Fruit fly (Drosophila melanogaster) whole organism, embryonic: Measurements from ENCODE around the gene Mrp5.

Experiments
- ATbp ChIP-seq: fragments of 200-800 bp; sonication (Bioruptor generic); optimal IDR thresholded peaks from 2 replicates; lab custom pipeline; 2017; ENCODE audit warnings: missing biosample characterization, mild to moderate bottlenecking, missing genetic modification characterization, missing genetic modification reagents
- B-H1 ChIP-seq: fragments of 200-800 bp; sonication (Bioruptor generic); IDR thresholded peaks from 3 replicates; pipeline ENCODE4 v1.3.6; 2022; ENCODE audit warnings: missing biosample characterization, missing genetic modification characterization
- CG10209 ChIP-seq: fragments of 200-800 bp; sonication (Bioruptor generic); optimal IDR thresholded peaks from 3 replicates; lab custom pipeline; 2017; ENCODE audit warnings: missing biosample characterization, mild to moderate bottlenecking, missing genetic modification characterization, missing genetic modification reagents
- CG10366 ChIP-seq: fragments of 200-800 bp; sonication (Bioruptor generic); IDR thresholded peaks from 2 replicates; pipeline ENCODE4 v1.3.6; 2022; ENCODE audit warnings: missing biosample characterization, missing genetic modification characterization
- CG10462 ChIP-seq: fragments of 200-800 bp; sonication (Bioruptor generic); optimal IDR thresholded peaks from 2 replicates; lab custom pipeline; 2016; ENCODE audit warnings: missing biosample characterization, missing genetic modification characterization
- CG11560 ChIP-seq: fragments of 200-800 bp; sonication (Bioruptor generic); IDR thresholded peaks from 3 replicates; pipeline ENCODE4 v1.3.6; 2022; ENCODE audit warnings: missing biosample characterization, missing genetic modification characterization
- CG11723 ChIP-seq: fragments of 200-800 bp; sonication (Bioruptor generic); optimal IDR thresholded peaks from 2 replicates; lab custom pipeline; 2017; ENCODE audit warnings: missing biosample characterization, mild to moderate bottlenecking, missing genetic modification characterization
- CG12155 ChIP-seq: fragments of 200-800 bp; sonication (Bioruptor generic); optimal IDR thresholded peaks from 3 replicates; lab custom pipeline; 2016; ENCODE audit warnings: missing biosample characterization, missing genetic modification characterization
- CG12219 ChIP-seq: fragments of 200-800 bp; sonication (Bioruptor generic); optimal IDR thresholded peaks from 3 replicates; lab custom pipeline; 2018; ENCODE audit warnings: missing biosample characterization, mild to moderate bottlenecking, missing genetic modification characterization
- CG12391 ChIP-seq: fragments of 200-800 bp; sonication (Bioruptor generic); optimal IDR thresholded peaks from 3 replicates; lab custom pipeline; 2018; ENCODE audit warnings: missing biosample characterization, mild to moderate bottlenecking, missing genetic modification characterization, moderate library complexity
- CG14710 ChIP-seq: fragments of 200-800 bp; sonication (Bioruptor generic); optimal IDR thresholded peaks from 3 replicates; lab custom pipeline; 2019; ENCODE audit warnings: missing biosample characterization, mild to moderate bottlenecking, missing genetic modification characterization, moderate library complexity
- CG17829 ChIP-seq: fragments of 200-800 bp; optimal IDR thresholded peaks from 2 replicates; lab custom pipeline; 2019; ENCODE audit warnings: missing biosample characterization, mild to moderate bottlenecking, missing genetic modification characterization, moderate library complexity
- CG2712 ChIP-seq: fragments of 200-800 bp; optimal IDR thresholded peaks from 3 replicates; lab custom pipeline; 2019; ENCODE audit warnings: missing biosample characterization, mild to moderate bottlenecking, missing genetic modification characterization, moderate library complexity
- CG2889 ChIP-seq: fragments of 200-800 bp; sonication (Bioruptor generic); IDR thresholded peaks from 3 replicates; pipeline ENCODE4 v1.3.6; 2022; ENCODE audit warnings: missing biosample characterization, missing genetic modification characterization
- CG3407 ChIP-seq: fragments of 200-800 bp; sonication (Bioruptor generic); optimal IDR thresholded peaks from 2 replicates; lab custom pipeline; 2018; ENCODE audit warnings: missing biosample characterization, mild to moderate bottlenecking, missing genetic modification characterization
- CG34422 ChIP-seq: fragments of 200-800 bp; sonication (Bioruptor generic); IDR thresholded peaks from 3 replicates; pipeline ENCODE4 v1.3.6; 2022; ENCODE audit warnings: missing biosample characterization, missing genetic modification characterization
- CG4360 ChIP-seq: fragments of 200-800 bp; sonication (Bioruptor generic); IDR thresholded peaks from 2 replicates; pipeline ENCODE4 v1.3.6; 2022; ENCODE audit warnings: missing biosample characterization, missing genetic modification characterization
- CG7963 ChIP-seq: fragments of 200-800 bp; sonication (Bioruptor generic); IDR thresholded peaks from 3 replicates; pipeline ENCODE4 v1.3.6; 2022; ENCODE audit warnings: missing biosample characterization, missing genetic modification characterization; ENCODE audit not compliant: partially characterized antibody
- CG8388 ChIP-seq: fragments of 200-800 bp; sonication (Bioruptor generic); optimal IDR thresholded peaks from 2 replicates; lab custom pipeline; 2019; ENCODE audit warnings: missing biosample characterization, mild to moderate bottlenecking, missing genetic modification characterization, moderate library complexity
- CG9876 ChIP-seq: fragments of 200-800 bp; sonication (Bioruptor generic); optimal IDR thresholded peaks from 2 replicates; lab custom pipeline; 2016; ENCODE audit warnings: missing biosample characterization, missing genetic modification characterization
- CHES-1-like ChIP-seq: fragments of 200-800 bp; sonication (Bioruptor generic); optimal IDR thresholded peaks from 2 replicates; lab custom pipeline; 2016; ENCODE audit warnings: missing biosample characterization, missing genetic modification characterization
- Chrac-16 ChIP-seq: fragments of 200-800 bp; sonication (Bioruptor generic); optimal IDR thresholded peaks from 3 replicates; lab custom pipeline; 2016; ENCODE audit warnings: missing biosample characterization, missing genetic modification characterization
- ERR ChIP-seq: fragments of 200-800 bp; sonication (Bioruptor generic); optimal IDR thresholded peaks from 2 replicates; lab custom pipeline; 2016; ENCODE audit warnings: missing biosample characterization, missing genetic modification characterization
- HLH54F ChIP-seq: fragments of 200-800 bp; sonication (Bioruptor generic); optimal IDR thresholded peaks from 3 replicates; lab custom pipeline; 2016; ENCODE audit warnings: missing biosample characterization, missing genetic modification characterization
- Hmx ChIP-seq: fragments of 200-800 bp; sonication (Bioruptor generic); optimal IDR thresholded peaks from 2 replicates; lab custom pipeline; 2016; ENCODE audit warnings: missing biosample characterization, missing genetic modification characterization
- Kr ChIP-seq: fragments of 200-800 bp; sonication (Bioruptor generic); optimal IDR thresholded peaks from 2 replicates; lab custom pipeline; 2017; ENCODE audit warnings: missing biosample characterization, mild to moderate bottlenecking, missing genetic modification characterization
- Lim3 ChIP-seq: fragments of 200-800 bp; sonication (Bioruptor generic); IDR thresholded peaks from 2 replicates; pipeline ENCODE4 v1.3.6; 2022; ENCODE audit warnings: missing biosample characterization, missing genetic modification characterization
- Neu2 ChIP-seq: fragments of 200-800 bp; sonication (Bioruptor generic); optimal IDR thresholded peaks from 3 replicates; lab custom pipeline; 2016; ENCODE audit warnings: missing biosample characterization, missing genetic modification characterization, borderline replicate concordance
- PHDP ChIP-seq: fragments of 200-800 bp; sonication (Bioruptor generic); optimal IDR thresholded peaks from 3 replicates; lab custom pipeline; 2018; ENCODE audit warnings: missing biosample characterization, mild to moderate bottlenecking, missing genetic modification characterization, moderate library complexity
- Sin3A ChIP-seq: fragments of >200 bp; optimal IDR thresholded peaks from 2 replicates; lab custom pipeline; 2018
- abd-A ChIP-seq: fragments of 200-800 bp; sonication (Bioruptor generic); optimal IDR thresholded peaks from 3 replicates; lab custom pipeline; 2019; ENCODE audit warnings: missing biosample characterization, mild to moderate bottlenecking, missing genetic modification characterization, moderate library complexity
- cato ChIP-seq: fragments of 200-800 bp; sonication (Bioruptor generic); optimal IDR thresholded peaks from 2 replicates; lab custom pipeline; 2016; ENCODE audit warnings: missing biosample characterization, missing genetic modification characterization, borderline replicate concordance
- ci ChIP-seq: fragments of 200-800 bp; sonication (Bioruptor generic); IDR thresholded peaks from 3 replicates; pipeline ENCODE4 v1.3.6; 2022; ENCODE audit warnings: missing biosample characterization, missing genetic modification characterization
- croc ChIP-seq: fragments of 200-800 bp; sonication (Bioruptor generic); conservative IDR thresholded peaks from 3 replicates; pipeline ENCODE4 v1.3.6; 2022; ENCODE audit warnings: missing biosample characterization, missing genetic modification characterization
- dpn ChIP-seq, 2 experiments: fragments of 200-800 bp; sonication (Bioruptor generic); optimal IDR thresholded peaks; 3 replicates each; lab custom pipeline; 2016; ENCODE audit warnings: missing biosample characterization in 2 of 2, missing genetic modification characterization in 2 of 2
- ems ChIP-seq: fragments of 200-800 bp; sonication (Bioruptor generic); optimal IDR thresholded peaks from 3 replicates; lab custom pipeline; 2016; ENCODE audit warnings: missing biosample characterization, missing genetic modification characterization
- ham ChIP-seq: fragments of 200-800 bp; sonication (Bioruptor generic); IDR thresholded peaks from 2 replicates; pipeline ENCODE4 v1.3.6; 2022; ENCODE audit warnings: missing biosample characterization, missing genetic modification characterization
- lmd ChIP-seq: fragments of 200-800 bp; sonication (Bioruptor generic); IDR thresholded peaks from 2 replicates; pipeline ENCODE4 v1.3.6; 2022; ENCODE audit warnings: missing biosample characterization, missing genetic modification characterization
- lola ChIP-seq, 3 experiments: fragments of >200 bp in 2 of 3; fragments of 200-800 bp in 1 of 3; sonication (Bioruptor generic) in 1 of 3; optimal IDR thresholded peaks; 2 replicates each; lab custom pipeline; 2017 to 2019; ENCODE audit warnings: missing biosample characterization in 3 of 3, missing genetic modification characterization in 3 of 3, mild to moderate bottlenecking in 1 of 3, moderate library complexity in 1 of 3
- nerfin-2 ChIP-seq: fragments of 200-800 bp; sonication (Bioruptor generic); IDR thresholded peaks from 2 replicates; pipeline ENCODE4 v1.3.6; 2022; ENCODE audit warnings: missing biosample characterization, missing genetic modification characterization; ENCODE audit not compliant: partially characterized antibody
- nom ChIP-seq: fragments of 200-800 bp; sonication (Bioruptor generic); optimal IDR thresholded peaks from 2 replicates; lab custom pipeline; 2017; ENCODE audit warnings: missing biosample characterization, missing genetic modification characterization, mild to moderate bottlenecking, moderate library complexity, missing genetic modification reagents
- org-1 ChIP-seq: fragments of 200-800 bp; sonication (Bioruptor generic); optimal IDR thresholded peaks from 2 replicates; lab custom pipeline; 2017; ENCODE audit warnings: missing biosample characterization, missing genetic modification characterization
- repo ChIP-seq: fragments of 200-800 bp; sonication (Bioruptor generic); optimal IDR thresholded peaks from 2 replicates; lab custom pipeline; 2016; ENCODE audit warnings: missing biosample characterization, missing genetic modification characterization
- ro ChIP-seq: fragments of 200-800 bp; sonication (Bioruptor generic); IDR thresholded peaks from 2 replicates; pipeline ENCODE4 v1.3.6; 2022; ENCODE audit warnings: missing biosample characterization, missing genetic modification characterization
- scrt ChIP-seq: fragments of 200-800 bp; sonication (Bioruptor generic); optimal IDR thresholded peaks from 2 replicates; lab custom pipeline; 2018; ENCODE audit warnings: missing biosample characterization, mild to moderate bottlenecking, missing genetic modification characterization, moderate library complexity
- sqz ChIP-seq: fragments of 200-800 bp; sonication (Bioruptor generic); optimal IDR thresholded peaks from 3 replicates; lab custom pipeline; 2018; ENCODE audit warnings: missing biosample characterization, mild to moderate bottlenecking, missing genetic modification characterization
- toy ChIP-seq: fragments of 200-800 bp; sonication (Bioruptor generic); IDR thresholded peaks from 2 replicates; pipeline ENCODE4 v1.3.6; 2022; ENCODE audit warnings: missing biosample characterization, missing genetic modification characterization
- ttk ChIP-seq: fragments of 200-800 bp; sonication (Bioruptor generic); IDR thresholded peaks from 2 replicates; pipeline ENCODE4 v2.1.2; 2022; ENCODE audit warnings: missing biosample characterization, missing genetic modification characterization

Gene Mrp5

DNA sequence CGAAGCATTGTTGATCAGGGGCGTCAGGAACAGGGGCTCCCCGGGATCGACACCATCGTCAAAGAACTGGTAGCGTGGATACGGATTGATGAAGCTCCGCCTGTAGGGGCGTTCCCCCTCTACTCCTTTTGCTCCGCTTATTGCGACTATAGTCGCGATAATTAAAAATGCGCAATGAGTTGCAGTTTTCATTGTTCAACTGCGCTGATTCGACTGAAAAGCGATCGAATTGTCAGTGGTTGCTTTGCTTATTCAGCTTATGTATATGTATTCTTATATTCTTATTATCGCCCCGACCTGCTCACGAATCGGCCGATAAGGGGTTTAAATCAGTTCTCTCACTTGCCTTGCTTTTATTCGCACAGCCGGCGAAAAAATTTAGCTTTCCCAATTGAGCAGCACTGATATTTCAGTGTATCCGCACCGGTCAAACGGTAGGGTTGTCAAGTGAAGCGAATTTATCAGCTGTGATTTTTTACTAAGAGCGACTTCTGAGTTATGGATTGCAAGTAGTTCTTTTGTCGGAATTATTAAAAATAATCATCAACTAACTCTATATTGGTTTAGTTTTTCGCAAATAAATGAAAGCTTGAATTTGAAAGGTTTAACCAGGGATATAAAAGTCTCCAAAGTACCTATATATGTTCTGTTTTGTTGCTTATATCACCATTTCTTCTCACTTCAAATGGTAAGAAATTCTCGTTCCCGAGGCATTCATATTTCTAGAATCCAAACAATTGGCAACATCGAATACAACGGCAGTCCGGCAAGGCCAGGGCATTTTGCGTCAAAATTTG is 11.3 kb downstream of the Mrp5 start, which contains the start of the genes CG4572 and CG4686 (continued):
- no peak for TF ChIP-seq CG2889 (GFP tag; lab: Robert Waterston, UW)
- peak; percentile 27; the same call in 1 of the 3 replicates for TF ChIP-seq ci (GFP tag; lab: Robert Waterston, UW)
- TF ChIP-seq CG10209 (GFP tag; lab: Kevin White, UChicago): peak; percentile 63
- TF ChIP-seq Hmx (GFP tag; lab: Kevin White, UChicago): peak; percentile 61
- TF ChIP-seq org-1: peak; percentile 39
- TF ChIP-seq CG12155 (GFP tag; lab: Kevin White, UChicago): peak; percentile 72
- TF ChIP-seq CG11723 (GFP tag; lab: Kevin White, UChicago): peak; percentile 50
- no peak for TF ChIP-seq ham (GFP tag; lab: Robert Waterston, UW)
- peak; percentile 85 for TF ChIP-seq HLH54F
- TF ChIP-seq sqz (GFP tag; lab: Kevin White, UChicago): no peak
- peak; percentile 92 for TF ChIP-seq CG17829 (tag; lab: Kevin White, UChicago)
- peak; percentile 46 for TF ChIP-seq nom
- peak; percentile 78 to 80 for TF ChIP-seq dpn (GFP tag; optimal IDR thresholded peaks at IDR 0.05; lab: Kevin White, UChicago)
- peak; percentile 68 for TF ChIP-seq Sin3A (lab: Kevin White, UChicago)
- TF ChIP-seq CG3407: peak; percentile 29
- TF ChIP-seq cato (GFP tag; lab: Kevin White, UChicago): peak; percentile 10
- peak; percentile 64 for TF ChIP-seq Chrac-16 (GFP tag; lab: Kevin White, UChicago)
- peak; percentile 85 for TF ChIP-seq CHES-1-like
- peak in 1 of 3 experiments; percentile 62 for TF ChIP-seq lola (GFP tag; optimal IDR thresholded peaks at IDR 0.05; lab: Kevin White, UChicago)
- TF ChIP-seq ATbp (GFP tag; lab: Kevin White, UChicago): peak; percentile 25
- peak; percentile 84 for TF ChIP-seq CG2712 (tag; lab: Kevin White, UChicago)
- peak; percentile 58 for TF ChIP-seq CG9876 (GFP tag; lab: Kevin White, UChicago)
- peak; percentile 99 for TF ChIP-seq CG14710 (tag; lab: Kevin White, UChicago)
- TF ChIP-seq nerfin-2 (GFP tag; lab: Robert Waterston, UW): no peak
- TF ChIP-seq CG11560: peak; percentile 39; the same call in 1 of the 3 replicates
- TF ChIP-seq croc (GFP tag; lab: Robert Waterston, UW): peak; percentile 70
- peak; percentile 85 for TF ChIP-seq CG34422
- peak; percentile 61; the same call in 1 of the 2 replicates for TF ChIP-seq ttk (GFP tag; lab: Robert Waterston, UW)
- TF ChIP-seq B-H1 (GFP tag; lab: Robert Waterston, UW): peak; percentile 18; the same call in 2 of the 3 replicates
- peak; percentile 42 for TF ChIP-seq CG12219 (GFP tag; lab: Kevin White, UChicago)
- peak; percentile 62 for TF ChIP-seq CG8388 (GFP tag; lab: Kevin White, UChicago)
- 0 out of 2 replicates have a peak, but pooled peaks have one; percentile 5 for TF ChIP-seq toy (GFP tag; lab: Robert Waterston, UW)
- TF ChIP-seq scrt (GFP tag; lab: Kevin White, UChicago): peak; percentile 55
- TF ChIP-seq CG7963 (GFP tag; lab: Robert Waterston, UW): no peak
- TF ChIP-seq CG10366 (GFP tag; lab: Robert Waterston, UW): peak; percentile 61
- TF ChIP-seq ERR (GFP tag; lab: Kevin White, UChicago): peak; percentile 63
- peak; percentile 47 for TF ChIP-seq CG10462 (GFP tag; lab: Kevin White, UChicago)
- peak; percentile 67 for TF ChIP-seq repo (GFP tag; lab: Kevin White, UChicago)
- no peak for TF ChIP-seq Kr (GFP tag; lab: Kevin White, UChicago)
- TF ChIP-seq lmd (GFP tag; lab: Robert Waterston, UW): peak; percentile 83
- TF ChIP-seq PHDP (tag; lab: Kevin White, UChicago): peak; percentile 78
- peak; percentile 89 for TF ChIP-seq ems
- no peak for TF ChIP-seq CG4360 (GFP tag; lab: Robert Waterston, UW)
- no peak for TF ChIP-seq Neu2
- peak; percentile 82 for TF ChIP-seq CG12391 (tag; lab: Kevin White, UChicago)
- no peak for TF ChIP-seq abd-A (tag; lab: Kevin White, UChicago)
- 0 out of 2 replicates have a peak, but pooled peaks have one; percentile 12 for TF ChIP-seq ro (GFP tag; lab: Robert Waterston, UW)
- TF ChIP-seq Lim3 (GFP tag; lab: Robert Waterston, UW): no peak
